Fruit fly (Drosophila melanogaster): Measurements from ENCODE around the gene br.

dm6 chrX:1611653-1612319, 36.9 kb downstream of the br start:
- TF ChIP-seq ey (GFP tag; optimal IDR thresholded peaks at IDR 0.05) (no peak), sv (GFP tag; optimal IDR thresholded peaks at IDR 0.05) (no peak), Rel (GFP tag; optimal IDR thresholded peaks at IDR 0.05) (peak; percentile 60), Rel (tag; optimal IDR thresholded peaks at IDR 0.05) (peak; percentile 99), Myc (optimal IDR thresholded peaks at IDR 0.05) (no peak)
